Fruit fly (Drosophila melanogaster) S2 (cell line): ENCODE results near the gene Rfx.

Source experiments
- CG8478 ChIP-seq: fragments of >200 bp; optimal IDR thresholded peaks from 2 replicates; lab custom pipeline; 2018
- CTCF ChIP-seq, 2 experiments: fragments of >200 bp; optimal IDR thresholded peaks; 2 replicates each; lab custom pipeline; 2018

dm6 chr3R:10392539-10392919 is 14.7 kb upstream of the Rfx start:
- TF ChIP-seq CTCF (optimal IDR thresholded peaks at IDR 0.05; lab: Kevin White, UChicago) (no peak), CG8478 (lab: Kevin White, UChicago) (no peak)
